Worm (Caenorhabditis elegans): Measurements from ENCODE around the gene gcy-15.
"Not testable (repeated sequence)": the region's sequence is repeated elsewhere in the genome, so short reads cannot be mapped to it uniquely, and the experiment has no call there.

The gcy-15 gene

DNA sequence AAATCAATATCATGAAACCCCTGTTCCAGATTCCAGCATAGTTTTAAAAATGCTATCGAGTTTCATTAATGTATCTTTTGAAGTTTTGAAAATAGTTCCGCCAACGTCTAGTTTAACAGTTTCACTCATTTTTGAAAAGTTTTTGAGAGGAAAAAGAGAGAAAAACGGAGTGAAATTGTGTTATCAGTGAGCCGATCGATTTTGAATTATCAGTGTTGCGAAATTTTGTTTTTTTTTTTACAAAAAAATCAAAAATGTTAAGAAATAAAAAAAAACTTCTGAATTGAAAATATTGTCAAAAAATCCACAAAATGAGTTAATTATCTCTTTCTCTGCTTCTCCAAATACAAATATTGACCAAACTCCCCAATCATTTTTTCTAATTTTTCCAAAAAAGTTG is 25.8 kb upstream of the gcy-15 start, which contains the start of gene ZC239.13:
TSS of gene ZC239.13 (minus strand) at position 154 of the 400 bp plus-strand sequence.
- TF ChIP-seq hlh-26 (GFP tag; conservative IDR thresholded peaks at IDR 0.05), result no peak
- TF ChIP-seq cebp-1 (GFP tag; IDR thresholded peaks at IDR 0.05), result peak; percentile 74; the same call in 1 of the 2 replicates
- peak; percentile 78 for TF ChIP-seq cebp-1 (tag; optimal IDR thresholded peaks at IDR 0.05)

- TF ChIP-seq zim-3 (tag; optimal IDR thresholded peaks at IDR 0.05) (no peak), die-1 (tag; optimal IDR thresholded peaks at IDR 0.05) (no peak), D2030.7 (GFP tag; IDR thresholded peaks at IDR 0.05) (no peak), gei-17 (GFP tag; optimal IDR thresholded peaks at IDR 0.05) (no peak), ztf-6 (GFP tag; IDR thresholded peaks at IDR 0.05) (no peak), hrde-1 (tag; optimal IDR thresholded peaks at IDR 0.05; ENCODE audit: borderline replicate concordance) (no peak), mes-4 (tag; optimal IDR thresholded peaks at IDR 0.05) (no peak), F10E7.11 (tag; optimal IDR thresholded peaks at IDR 0.05) (no peak), nfya-1 (tag; optimal IDR thresholded peaks at IDR 0.05; ENCODE audit: borderline replicate concordance, insufficient read depth) (no peak), sptf-2 (GFP tag; optimal IDR thresholded peaks at IDR 0.05) (no peak), lin-35 (GFP tag; optimal IDR thresholded peaks at IDR 0.05) (no peak), lin-54 (GFP tag; optimal IDR thresholded peaks at IDR 0.05) (no peak), fkh-3 (tag; optimal IDR thresholded peaks at IDR 0.05) (no peak), ceh-79 (tag; optimal IDR thresholded peaks at IDR 0.05) (no peak), mcd-1 (GFP tag; IDR thresholded peaks at IDR 0.05) (no peak), lsl-1 (GFP tag; optimal IDR thresholded peaks at IDR 0.05) (no peak)
Observed at ce11 chrII:3221730-3222129, 24.9 kb upstream of the gcy-15 start, which contains the start of gene ZC239.14. ZC239.14 (minus strand) TSS chrII:3222034.

ce11 chrII:3220723-3221122 is 23.9 kb upstream of the gcy-15 start, which contains the start of gene ZC239.22:
ZC239.22 (minus strand) TSS chrII:3220823.
- no peak for TF ChIP-seq F10E7.11 (tag; optimal IDR thresholded peaks at IDR 0.05)
- TF ChIP-seq aptf-3 (GFP tag; IDR thresholded peaks at IDR 0.05), result no peak
- no peak for TF ChIP-seq sdz-38 (tag; optimal IDR thresholded peaks at IDR 0.05)
- no peak for TF ChIP-seq rpc-1 (optimal IDR thresholded peaks at IDR 0.05)
- no peak for TF ChIP-seq rpc-1 (tag; optimal IDR thresholded peaks at IDR 0.05)
- TF ChIP-seq pbrm-1 (GFP tag; IDR thresholded peaks at IDR 0.05), result no peak
- no peak for TF ChIP-seq Y56A3A.18 (GFP tag; IDR thresholded peaks at IDR 0.05)

- not testable (repeated sequence) for TF ChIP-seq F37B4.10 (GFP tag; IDR thresholded peaks at IDR 0.05); ztf-25 (GFP tag; IDR thresholded peaks at IDR 0.05); K12H6.12 (tag; optimal IDR thresholded peaks at IDR 0.05)
Observed at ce11 chrII:3215762-3216161, 18.9 kb upstream of the gcy-15 start, which contains the start of gene ZC239.3. ZC239.3 (plus strand) TSS chrII:3216062.

ce11 chrII:3213898-3214297 is 17.0 kb upstream of the gcy-15 start, which contains the start of gene ZC239.4:
ZC239.4 (plus strand) TSS chrII:3214198.
- no peak for TF ChIP-seq ceh-79 (tag; optimal IDR thresholded peaks at IDR 0.05)
- no peak for TF ChIP-seq hlh-12 (tag; optimal IDR thresholded peaks at IDR 0.05)
- no peak for TF ChIP-seq xnd-1 (tag; optimal IDR thresholded peaks at IDR 0.05)
- no peak for TF ChIP-seq K12H6.12 (tag; optimal IDR thresholded peaks at IDR 0.05)
- TF ChIP-seq unc-130 (GFP tag; optimal IDR thresholded peaks at IDR 0.05), result no peak
- no peak for TF ChIP-seq tbx-9 (tag; optimal IDR thresholded peaks at IDR 0.05; ENCODE audit: borderline replicate concordance)
- TF ChIP-seq tlf-1 (GFP tag; optimal IDR thresholded peaks at IDR 0.05), result no peak
- no peak for TF ChIP-seq pha-4 (tag; optimal IDR thresholded peaks at IDR 0.05)
- no peak for TF ChIP-seq ets-4 (GFP tag; optimal IDR thresholded peaks at IDR 0.05)
- TF ChIP-seq attf-5 (GFP tag; optimal IDR thresholded peaks at IDR 0.05), result no peak
- TF ChIP-seq sea-2 (GFP tag; IDR thresholded peaks at IDR 0.05), result no peak
- TF ChIP-seq lag-1 (GFP tag; IDR thresholded peaks at IDR 0.05), result no peak
- TF ChIP-seq Y79H2A.3 (GFP tag; conservative IDR thresholded peaks at IDR 0.05), result no peak
- no peak for TF ChIP-seq efl-1 (GFP tag; optimal IDR thresholded peaks at IDR 0.05)
- no peak for TF ChIP-seq egl-44 (GFP tag; IDR thresholded peaks at IDR 0.05)
- TF ChIP-seq repo-1 (tag; optimal IDR thresholded peaks at IDR 0.05), result no peak
- no peak for TF ChIP-seq Y56A3A.18 (GFP tag; IDR thresholded peaks at IDR 0.05)
- no peak for TF ChIP-seq ztf-22 (GFP tag; optimal IDR thresholded peaks at IDR 0.05)
- TF ChIP-seq ama-1 (optimal IDR thresholded peaks at IDR 0.05), result no peak
- no peak for TF ChIP-seq ama-1 (GFP tag; optimal IDR thresholded peaks at IDR 0.05)
- no peak for TF ChIP-seq hrde-1 (tag; optimal IDR thresholded peaks at IDR 0.05; ENCODE audit: borderline replicate concordance)
